Worm (Caenorhabditis elegans) whole organism, midembryonic: ENCODE measurements around the gene cox-6C.

Experiments used
- T22C8.4 ChIP-seq: fragments of 200-800 bp; sonication (Bioruptor generic); IDR thresholded peaks from 2 replicates; pipeline ENCODE4 v1.3.6; 2022; ENCODE audit warnings: missing genetic modification characterization, missing compliant biosample characterization
- cog-1 ChIP-seq: sonication (generic microtip); optimal IDR thresholded peaks from 2 replicates; lab custom pipeline; 2016; ENCODE audit warnings: missing genetic modification characterization, missing compliant biosample characterization
- flt-1 ChIP-seq: fragments of 200-800 bp; sonication (Bioruptor generic); IDR thresholded peaks from 2 replicates; pipeline ENCODE4 v1.3.6; 2022; ENCODE audit warnings: missing genetic modification characterization, missing compliant biosample characterization
- klf-2 ChIP-seq: fragments of 200-800 bp; sonication (Bioruptor generic); conservative IDR thresholded peaks from 2 replicates; pipeline ENCODE4 v1.3.6; 2022; ENCODE audit warnings: missing genetic modification reagents, missing genetic modification characterization, missing compliant biosample characterization
- med-1 ChIP-seq: sonication (generic microtip); optimal IDR thresholded peaks from 2 replicates; lab custom pipeline; 2017; ENCODE audit warnings: missing genetic modification characterization, mild to moderate bottlenecking, missing compliant biosample characterization, antibody characterized with exemption, missing genetic modification reagents; ENCODE audit not compliant: insufficient read depth
- ref-1 ChIP-seq: fragments of 200-800 bp; sonication (Bioruptor generic); conservative IDR thresholded peaks from 2 replicates; pipeline ENCODE4 v1.3.6; 2022; ENCODE audit warnings: missing genetic modification reagents, missing genetic modification characterization, missing compliant biosample characterization
- tab-1 ChIP-seq: fragments of 200-800 bp; sonication (Bioruptor generic); IDR thresholded peaks from 2 replicates; pipeline ENCODE4 v1.3.6; 2022; ENCODE audit warnings: missing genetic modification characterization, missing compliant biosample characterization
- ztf-23 ChIP-seq: fragments of 200-800 bp; sonication (Bioruptor generic); IDR thresholded peaks from 2 replicates; pipeline ENCODE4 v1.3.6; 2022; ENCODE audit warnings: missing genetic modification reagents, missing genetic modification characterization, missing compliant biosample characterization
- ztf-29 ChIP-seq: fragments of 200-800 bp; sonication (Bioruptor generic); IDR thresholded peaks from 2 replicates; pipeline ENCODE4 v1.3.6; 2022; ENCODE audit warnings: missing genetic modification reagents, missing genetic modification characterization, missing compliant biosample characterization

DNA sequence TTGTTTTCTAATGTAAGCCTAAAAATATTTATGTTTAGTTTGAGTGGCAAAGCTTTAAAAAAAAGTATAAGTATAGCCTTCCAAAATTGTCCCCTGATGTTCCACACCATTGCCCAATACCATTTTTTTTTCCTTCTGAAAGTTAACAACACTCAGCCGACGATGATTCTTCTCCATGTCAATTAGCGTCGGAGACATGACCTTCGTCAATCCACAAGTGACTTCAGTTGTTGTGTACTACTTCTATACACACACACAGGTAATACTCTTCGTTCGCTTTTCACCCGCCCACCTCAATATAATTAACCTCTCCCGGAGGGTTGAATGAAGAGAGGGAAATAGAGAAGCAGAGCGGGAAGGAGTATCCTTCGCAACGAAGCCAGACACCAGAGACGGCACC, 38.2 kb downstream of the cox-6C start, which contains the start of gene cutl-24:
- TF ChIP-seq klf-2 (GFP tag; lab: Robert Waterston, UW), result no peak
- TF ChIP-seq ref-1 (GFP tag; lab: Robert Waterston, UW), result no peak
- no peak for TF ChIP-seq ztf-29 (GFP tag; lab: Robert Waterston, UW)
- TF ChIP-seq T22C8.4 (GFP tag; lab: Robert Waterston, UW), result no peak
- no peak for TF ChIP-seq flt-1 (GFP tag; lab: Robert Waterston, UW)
- no peak for TF ChIP-seq tab-1
- TF ChIP-seq cog-1 (tag; lab: Kevin White, UChicago), result no peak
- no peak for TF ChIP-seq ztf-23 (GFP tag; lab: Robert Waterston, UW)
- no peak for TF ChIP-seq med-1
